Worm (Caenorhabditis elegans) whole organism, mixed stage, embryonic: ENCODE results near the gene pes-23.

Experiments
- elt-1 ChIP-seq: sonication (generic microtip); optimal IDR thresholded peaks from 2 replicates; lab custom pipeline; 2017; ENCODE audit warnings: missing genetic modification characterization, mild to moderate bottlenecking, missing compliant biosample characterization, antibody characterized with exemption, moderate library complexity, borderline replicate concordance; ENCODE audit not compliant: insufficient read depth
- pha-4 ChIP-seq: fragments of 150-350 bp; optimal IDR thresholded peaks from 2 replicates; lab custom pipeline; 2018; ENCODE audit warnings: missing biosample characterization, missing genetic modification reagents, missing genetic modification characterization

ce11 chrX:6893074-6893473 lies 8.1 kb upstream of the pes-23 start:
- TF ChIP-seq pha-4 (tag; lab: Kevin White, UChicago) (no peak), elt-1 (tag; lab: Kevin White, UChicago) (no peak)
